Fruit fly (Drosophila melanogaster) Kc167 (cell line): Measurements from ENCODE around the gene Pde9.

Source experiments
- h ChIP-seq: fragments of >200 bp; optimal IDR thresholded peaks from 3 replicates; lab custom pipeline; 2018; ENCODE audit warnings: missing external identifiers
- psq ChIP-seq: fragments of >200 bp; optimal IDR thresholded peaks from 2 replicates; lab custom pipeline; 2017; ENCODE audit warnings: missing external identifiers
- ttk ChIP-seq: sonication (Bioruptor generic); optimal IDR thresholded peaks from 2 replicates; lab custom pipeline; 2017; ENCODE audit warnings: missing external identifiers

- TF ChIP-seq ttk (lab: Kevin White, UChicago), result no peak
- TF ChIP-seq psq (lab: Kevin White, UChicago), result no peak
- TF ChIP-seq h, result no peak
Observed at dm6 chrX:12777195-12777594, 119.9 kb downstream of the Pde9 start.
